Fruit fly (Drosophila melanogaster) Kc167 (cell line): ENCODE results near the gene Slc45-1.

ENCODE experiments used
- Myc ChIP-seq: fragments of >200 bp; optimal IDR thresholded peaks from 2 replicates; lab custom pipeline; 2017; ENCODE audit warnings: missing external identifiers
- Sin3A ChIP-seq: fragments of >200 bp; optimal IDR thresholded peaks from 2 replicates; lab custom pipeline; 2018; ENCODE audit warnings: missing external identifiers
- h ChIP-seq: fragments of >200 bp; optimal IDR thresholded peaks from 3 replicates; lab custom pipeline; 2018; ENCODE audit warnings: missing external identifiers
- insv ChIP-seq: fragments of >200 bp; optimal IDR thresholded peaks from 3 replicates; lab custom pipeline; 2018; ENCODE audit warnings: missing external identifiers
- psq ChIP-seq: fragments of >200 bp; optimal IDR thresholded peaks from 2 replicates; lab custom pipeline; 2017; ENCODE audit warnings: missing external identifiers
- ttk ChIP-seq: sonication (Bioruptor generic); optimal IDR thresholded peaks from 2 replicates; lab custom pipeline; 2017; ENCODE audit warnings: missing external identifiers

- TF ChIP-seq insv (no peak), ttk (no peak), Sin3A (lab: Kevin White, UChicago) (no peak), psq (no peak), Myc (no peak), h (lab: Kevin White, UChicago) (no peak)
These were observed 27.9 kb upstream of the Slc45-1 start, which contains the start of gene CG4483 for dm6 chr3L:9236548-9236947.
